Worm (Caenorhabditis elegans): Measurements from ENCODE around the gene pudl-1.

Gene pudl-1

DNA sequence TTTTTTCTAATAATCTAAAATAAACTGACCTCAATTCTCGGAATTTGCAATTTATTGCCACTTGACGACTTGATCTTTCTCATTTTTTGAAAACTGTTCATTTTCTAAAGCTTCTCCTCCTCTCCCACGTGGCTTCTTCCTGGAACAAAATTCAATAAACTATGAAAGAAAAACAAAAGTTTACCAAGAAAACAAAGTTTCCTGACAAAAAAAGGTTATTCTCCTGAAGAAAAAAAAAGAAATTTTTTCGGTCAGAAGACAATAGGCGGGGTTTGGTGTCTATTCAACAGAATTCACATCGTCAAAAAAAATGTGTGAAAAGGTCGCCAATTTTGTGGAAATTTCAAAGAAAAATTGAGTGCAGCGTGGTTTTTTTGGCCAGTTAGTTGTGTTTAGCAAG, 32.0 kb downstream of the pudl-1 start, which contains the start of gene Y54G2A.16:
Gene Y54G2A.16 (minus strand): TSS at position 101 of the 400 bp plus-strand sequence.
- no peak for TF ChIP-seq F49E8.2 (tag; optimal IDR thresholded peaks at IDR 0.05; ENCODE audit: borderline replicate concordance)
- no peak for TF ChIP-seq sdz-12 (GFP tag; optimal IDR thresholded peaks at IDR 0.05)
- no peak for TF ChIP-seq saeg-2 (GFP tag; IDR thresholded peaks at IDR 0.05)
- no peak for TF ChIP-seq nhr-10 (tag; optimal IDR thresholded peaks at IDR 0.05)
- no peak for TF ChIP-seq unc-39 (tag; optimal IDR thresholded peaks at IDR 0.05)
- no peak for TF ChIP-seq vab-7 (GFP tag; IDR thresholded peaks at IDR 0.05)
- TF ChIP-seq D1046.2 (GFP tag; IDR thresholded peaks at IDR 0.05) = no peak
- no peak for TF ChIP-seq lin-39 (tag; optimal IDR thresholded peaks at IDR 0.05)
- TF ChIP-seq dmd-8 (GFP tag; IDR thresholded peaks at IDR 0.05) = no peak
- TF ChIP-seq F26F4.8 (GFP tag; conservative IDR thresholded peaks at IDR 0.05) = no peak
- no peak for TF ChIP-seq pqm-1 (tag; optimal IDR thresholded peaks at IDR 0.05)
- no peak for TF ChIP-seq fkh-10 (GFP tag; optimal IDR thresholded peaks at IDR 0.05)
- TF ChIP-seq nhr-6 (tag; optimal IDR thresholded peaks at IDR 0.05) = no peak
- no peak for TF ChIP-seq zfp-2 (tag; optimal IDR thresholded peaks at IDR 0.05)
- TF ChIP-seq Y75B8A.6 (GFP tag; IDR thresholded peaks at IDR 0.05) = no peak
- no peak for TF ChIP-seq mdl-1 (tag; optimal IDR thresholded peaks at IDR 0.05)
- no peak for TF ChIP-seq tag-97 (GFP tag; IDR thresholded peaks at IDR 0.05)
- no peak for TF ChIP-seq ces-1 (GFP tag; optimal IDR thresholded peaks at IDR 0.05)
- no peak for TF ChIP-seq spr-3 (GFP tag; optimal IDR thresholded peaks at IDR 0.05)
- TF ChIP-seq nhr-28 (tag; optimal IDR thresholded peaks at IDR 0.05) = no peak
